Worm (Caenorhabditis elegans): ENCODE data around the gene C34C12.6.

DNA sequence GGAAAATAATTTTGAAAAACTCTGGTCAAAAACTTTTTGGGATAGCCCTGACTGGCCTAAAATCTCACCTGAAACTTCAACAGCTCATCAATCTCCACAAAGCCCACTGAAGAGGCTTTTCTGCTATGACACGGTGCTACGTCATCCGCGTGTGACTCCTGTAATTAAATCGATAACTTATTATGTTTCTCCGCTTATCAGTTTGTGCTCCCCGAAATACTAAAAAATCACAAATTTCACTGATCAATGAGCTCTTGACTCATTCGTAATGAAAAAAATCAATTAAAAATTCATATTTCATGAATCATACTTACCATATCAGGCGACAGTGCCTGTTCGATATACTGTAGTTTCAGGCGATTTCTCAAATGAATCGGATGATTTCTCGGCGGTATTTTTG is 7.4 kb upstream of the C34C12.6 start:
- TF ChIP-seq skn-1 (tag; optimal IDR thresholded peaks at IDR 0.05): no peak
- TF ChIP-seq ztf-11 (tag; optimal IDR thresholded peaks at IDR 0.05): no peak
- TF ChIP-seq lin-39 (tag; optimal IDR thresholded peaks at IDR 0.05): no peak
- no peak for TF ChIP-seq snpc-4 (tag; optimal IDR thresholded peaks at IDR 0.05)
